Worm (Caenorhabditis elegans) whole organism, late embryonic: ENCODE results near the gene srh-199.

ENCODE experiments used
- ceh-2 ChIP-seq: sonication (generic microtip); optimal IDR thresholded peaks from 2 replicates; lab custom pipeline; 2016; ENCODE audit warnings: missing genotype, missing genetic modification characterization, missing compliant biosample characterization
- ceh-6 ChIP-seq: fragments of 200-800 bp; sonication (Bioruptor generic); optimal IDR thresholded peaks from 2 replicates; lab custom pipeline; 2018; ENCODE audit warnings: mild to moderate bottlenecking, missing genetic modification characterization, missing compliant biosample characterization
- ets-4 ChIP-seq: sonication (generic microtip); optimal IDR thresholded peaks from 2 replicates; lab custom pipeline; 2016; ENCODE audit warnings: missing genetic modification characterization, missing compliant biosample characterization
- hlh-8 ChIP-seq: sonication (generic microtip); optimal IDR thresholded peaks from 2 replicates; lab custom pipeline; 2016; ENCODE audit warnings: missing genotype, missing genetic modification characterization, missing compliant biosample characterization
- pha-4 ChIP-seq: fragments of 150-350 bp; optimal IDR thresholded peaks from 2 replicates; lab custom pipeline; 2018; ENCODE audit warnings: missing biosample characterization, missing genetic modification reagents, missing genetic modification characterization

DNA sequence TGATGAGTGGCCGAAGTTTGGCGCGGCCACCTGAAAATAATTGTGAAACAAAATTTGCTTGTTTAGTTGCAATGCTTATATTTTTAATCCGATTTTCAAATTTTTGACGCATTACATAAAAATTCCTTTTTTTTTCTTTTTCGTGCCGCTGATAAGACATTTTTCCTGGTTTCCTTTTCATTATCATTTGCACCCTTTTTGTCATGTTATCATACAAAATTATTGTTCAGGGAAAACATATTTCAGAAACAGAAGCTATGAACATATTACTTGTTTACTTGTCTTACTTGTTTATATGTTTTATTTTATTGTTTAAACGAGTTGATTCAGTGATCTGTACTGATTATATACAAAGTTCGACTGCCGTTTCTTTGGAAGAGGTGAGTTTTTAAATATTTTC is 9.3 kb upstream of the srh-199 start, which contains the start of gene clec-205:
- no peak for TF ChIP-seq ets-4 (tag; lab: Kevin White, UChicago)
- TF ChIP-seq ceh-6 (GFP tag; lab: Kevin White, UChicago): no peak
- no peak for TF ChIP-seq hlh-8 (tag; lab: Kevin White, UChicago)
- no peak for TF ChIP-seq pha-4 (tag; lab: Kevin White, UChicago)
- TF ChIP-seq ceh-2 (tag; lab: Kevin White, UChicago): no peak
